Fruit fly (Drosophila melanogaster): ENCODE data around the gene Dab.
A peak's percentile ranks its signal among the peaks of the same experiment; 100 is the strongest.

The Dab gene

dm6 chr3L:16748343-16748742, 36.4 kb downstream of the Dab start (continued):
- no peak for TF ChIP-seq dac (GFP tag; optimal IDR thresholded peaks at IDR 0.05)
- peak; percentile 46 for TF ChIP-seq CG11762 (GFP tag; optimal IDR thresholded peaks at IDR 0.05; ENCODE audit: insufficient read depth)
- TF ChIP-seq Sox15 (GFP tag; optimal IDR thresholded peaks at IDR 0.05) = no peak
- TF ChIP-seq eg (GFP tag; IDR thresholded peaks at IDR 0.05) = no peak; the same call in 2 of the 3 replicates
- TF ChIP-seq CG11294 (GFP tag; IDR thresholded peaks at IDR 0.05) = no peak
- peak; percentile 73; the same call in 2 of the 3 replicates for TF ChIP-seq CG8119 (GFP tag; IDR thresholded peaks at IDR 0.05)
- TF ChIP-seq CG16779 (tag; optimal IDR thresholded peaks at IDR 0.05) = peak; percentile 36
- TF ChIP-seq pdm3 (GFP tag; optimal IDR thresholded peaks at IDR 0.05) = peak; percentile 45
- TF ChIP-seq CG6854 (GFP tag; optimal IDR thresholded peaks at IDR 0.05) = no peak
- TF ChIP-seq Hr4 (GFP tag; optimal IDR thresholded peaks at IDR 0.05) = peak; percentile 72
- peak; percentile 61 for TF ChIP-seq net (GFP tag; optimal IDR thresholded peaks at IDR 0.05)
- peak; percentile 69 for TF ChIP-seq CG6276 (GFP tag; optimal IDR thresholded peaks at IDR 0.05)
- TF ChIP-seq Blimp-1 (GFP tag; optimal IDR thresholded peaks at IDR 0.05) = no peak
- TF ChIP-seq topi (GFP tag; optimal IDR thresholded peaks at IDR 0.05) = peak; percentile 45
- TF ChIP-seq fd85E (GFP tag; optimal IDR thresholded peaks at IDR 0.05) = no peak
- TF ChIP-seq CG6808 (GFP tag; optimal IDR thresholded peaks at IDR 0.05) = peak; percentile 38
- no peak for TF ChIP-seq CG8319 (GFP tag; optimal IDR thresholded peaks at IDR 0.05)
- peak; percentile 53 for TF ChIP-seq Sox102F (GFP tag; optimal IDR thresholded peaks at IDR 0.05)
- TF ChIP-seq Hr38 (GFP tag; optimal IDR thresholded peaks at IDR 0.05) = no peak
- TF ChIP-seq Gug (GFP tag; IDR thresholded peaks at IDR 0.05) = no peak
- peak; percentile 31 for TF ChIP-seq CG31627 (GFP tag; optimal IDR thresholded peaks at IDR 0.05)
- peak; percentile 51 for TF ChIP-seq Ets96B (tag; optimal IDR thresholded peaks at IDR 0.05)
- TF ChIP-seq CG15336 (GFP tag; IDR thresholded peaks at IDR 0.05) = peak; percentile 74

dm6 chr3L:16749726-16750125, 37.8 kb downstream of the Dab start:
- TF ChIP-seq Eip75B (GFP tag; optimal IDR thresholded peaks at IDR 0.05) (peak; percentile 20), achi (GFP tag; optimal IDR thresholded peaks at IDR 0.05) (peak; percentile 48), Gug (GFP tag; IDR thresholded peaks at IDR 0.05) (peak; percentile 49; the same call in 1 of the 2 replicates), Hr4 (GFP tag; optimal IDR thresholded peaks at IDR 0.05) (peak; percentile 32), CG31627 (GFP tag; optimal IDR thresholded peaks at IDR 0.05) (no peak), fkh (GFP tag; optimal IDR thresholded peaks at IDR 0.05) (no peak), fd59A (GFP tag; optimal IDR thresholded peaks at IDR 0.05) (peak; percentile 47), CG32006 (GFP tag; optimal IDR thresholded peaks at IDR 0.05) (peak; percentile 69), CG8119 (GFP tag; IDR thresholded peaks at IDR 0.05) (peak; percentile 55; the same call in 2 of the 3 replicates), Ets96B (tag; optimal IDR thresholded peaks at IDR 0.05) (peak; percentile 76), CG6163 (GFP tag; IDR thresholded peaks at IDR 0.05) (peak; percentile 66; the same call in 2 of the 3 replicates), dac (GFP tag; optimal IDR thresholded peaks at IDR 0.05) (peak; percentile 24), Met (GFP tag; optimal IDR thresholded peaks at IDR 0.05) (no peak), spab (GFP tag; optimal IDR thresholded peaks at IDR 0.05) (peak; percentile 61), Lpt (GFP tag; optimal IDR thresholded peaks at IDR 0.05) (peak; percentile 64), CG10669 (GFP tag; optimal IDR thresholded peaks at IDR 0.05) (peak; percentile 45), CG10631 (GFP tag; optimal IDR thresholded peaks at IDR 0.05) (peak; percentile 65), CG16779 (tag; optimal IDR thresholded peaks at IDR 0.05) (peak; percentile 35), dsx (GFP tag; optimal IDR thresholded peaks at IDR 0.05; ENCODE audit: poor library complexity, severe bottlenecking) (peak; percentile 61), eg (GFP tag; IDR thresholded peaks at IDR 0.05) (peak; percentile 62; the same call in 1 of the 3 replicates), CG7368 (GFP tag; optimal IDR thresholded peaks at IDR 0.05) (no peak), CG11762 (GFP tag; optimal IDR thresholded peaks at IDR 0.05; ENCODE audit: insufficient read depth) (peak; percentile 42), OdsH (GFP tag; optimal IDR thresholded peaks at IDR 0.05) (peak; percentile 42), CG6276 (GFP tag; optimal IDR thresholded peaks at IDR 0.05) (peak; percentile 63), Eip78C (GFP tag) (peak; percentile 86), Eip93F (GFP tag; optimal IDR thresholded peaks at IDR 0.05) (no peak), esn (GFP tag; optimal IDR thresholded peaks at IDR 0.05) (no peak), CG11902 (GFP tag; optimal IDR thresholded peaks at IDR 0.05) (no peak), CG3919 (GFP tag; optimal IDR thresholded peaks at IDR 0.05) (peak; percentile 66), CG6808 (GFP tag; optimal IDR thresholded peaks at IDR 0.05) (peak; percentile 64), salr (GFP tag; optimal IDR thresholded peaks at IDR 0.05) (peak in 1 of 2 experiments; percentile 65), acj6 (GFP tag; optimal IDR thresholded peaks at IDR 0.05) (peak; percentile 29), net (GFP tag; optimal IDR thresholded peaks at IDR 0.05) (peak; percentile 51), CG3032 (tag; optimal IDR thresholded peaks at IDR 0.05) (peak; percentile 64), Sox15 (GFP tag; optimal IDR thresholded peaks at IDR 0.05) (no peak), CG6792 (GFP tag; optimal IDR thresholded peaks at IDR 0.05) (no peak), CG4318 (GFP tag; optimal IDR thresholded peaks at IDR 0.05) (peak; percentile 19), Hr38 (GFP tag; optimal IDR thresholded peaks at IDR 0.05) (no peak)
